Fruit fly (Drosophila melanogaster) S2 (cell line): ENCODE data around the gene trbl.

ENCODE experiments used
- CG8478 ChIP-seq: fragments of >200 bp; optimal IDR thresholded peaks from 2 replicates; lab custom pipeline; 2018
- CTCF ChIP-seq, 2 experiments: fragments of >200 bp; optimal IDR thresholded peaks; 2 replicates each; lab custom pipeline; 2018

Gene trbl

DNA sequence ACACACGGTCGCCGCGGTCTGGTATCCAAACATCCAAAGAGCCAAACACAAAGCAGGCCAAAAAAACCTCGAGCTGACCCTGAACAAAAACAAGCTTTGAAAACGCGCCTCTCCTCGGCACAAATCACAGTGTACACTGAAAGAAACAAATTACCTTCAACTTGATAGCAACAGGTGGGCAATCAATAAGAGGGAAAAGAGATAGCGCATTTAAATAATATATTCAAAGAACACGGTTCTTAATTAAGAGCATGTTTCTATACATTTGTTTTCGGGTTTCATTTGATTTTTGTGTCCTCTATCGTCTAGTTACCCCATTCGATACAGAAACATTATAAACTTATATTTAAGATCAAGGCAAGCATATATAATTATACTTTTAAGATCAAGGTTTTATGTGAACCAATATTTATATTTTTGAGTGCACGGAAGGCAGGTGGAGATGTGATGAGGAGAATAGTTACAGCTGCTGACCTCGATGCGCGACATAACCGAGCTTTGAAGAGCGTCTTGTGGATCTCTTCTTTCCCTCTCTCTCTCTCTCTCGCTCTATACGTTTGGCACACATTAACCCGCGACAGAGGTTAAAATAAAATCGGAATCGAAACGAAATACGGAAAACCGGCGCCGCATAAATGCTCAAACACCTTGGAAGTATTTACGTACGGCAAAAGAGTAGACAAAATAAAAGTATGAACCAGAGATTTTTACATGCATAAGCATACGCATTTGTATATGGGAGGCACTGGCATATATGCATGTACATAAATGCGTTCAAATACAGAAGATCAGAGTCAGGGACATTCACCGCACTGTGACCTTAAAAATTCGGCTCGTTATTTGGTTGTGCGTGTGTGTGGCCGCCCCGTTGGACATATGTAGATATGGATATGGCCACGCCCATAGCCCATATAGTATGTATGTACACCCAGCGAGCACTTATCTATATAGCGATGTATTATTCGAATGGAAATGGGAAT lies 2.9 kb downstream of the trbl start:
- TF ChIP-seq CTCF (optimal IDR thresholded peaks at IDR 0.05; lab: Kevin White, UChicago) = no peak
- TF ChIP-seq CG8478 (lab: Kevin White, UChicago) = no peak

DNA sequence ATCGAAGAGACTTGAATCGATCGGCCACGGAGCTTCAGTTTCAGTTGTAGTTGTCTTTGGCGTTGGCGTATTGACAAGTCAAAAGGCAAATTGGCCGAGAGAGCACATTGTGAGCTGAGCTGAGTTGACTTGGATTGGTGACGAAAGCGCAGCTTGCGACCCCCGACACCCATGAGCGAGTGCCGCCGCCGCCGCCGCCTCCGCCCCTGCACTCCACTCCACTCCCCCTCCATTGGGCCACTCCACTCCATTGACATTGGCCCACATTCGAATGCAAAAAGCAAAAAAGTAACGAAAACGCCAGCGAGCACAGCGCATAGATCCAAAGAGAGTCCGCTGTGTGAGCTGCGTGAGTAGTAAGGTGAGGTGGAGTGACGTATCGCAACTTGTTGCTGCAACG lies 3.6 kb downstream of the trbl start:
- TF ChIP-seq CG8478 (lab: Kevin White, UChicago) (no peak), CTCF (optimal IDR thresholded peaks at IDR 0.05; lab: Kevin White, UChicago) (no peak)

DNA sequence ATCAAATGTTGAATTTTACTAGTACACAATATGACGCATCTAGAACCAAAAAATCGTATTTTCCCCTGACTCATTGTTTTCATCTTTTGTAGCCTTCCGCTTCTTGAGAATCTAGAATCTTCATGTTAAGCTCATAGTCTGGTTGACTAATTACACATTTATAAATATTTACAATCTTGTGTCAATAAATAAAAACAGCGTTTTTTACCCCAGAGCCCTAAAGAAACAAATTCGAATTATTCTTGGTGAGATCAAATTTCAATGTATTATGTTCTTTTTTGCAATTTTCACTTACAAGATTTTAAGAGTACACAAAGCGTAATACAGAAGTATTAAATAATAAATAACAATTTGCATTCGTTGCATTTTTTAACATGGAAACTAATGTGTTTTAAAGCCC lies 5.4 kb downstream of the trbl start:
- TF ChIP-seq CTCF (optimal IDR thresholded peaks at IDR 0.05; lab: Kevin White, UChicago) = no peak
- no peak for TF ChIP-seq CG8478 (lab: Kevin White, UChicago)

DNA sequence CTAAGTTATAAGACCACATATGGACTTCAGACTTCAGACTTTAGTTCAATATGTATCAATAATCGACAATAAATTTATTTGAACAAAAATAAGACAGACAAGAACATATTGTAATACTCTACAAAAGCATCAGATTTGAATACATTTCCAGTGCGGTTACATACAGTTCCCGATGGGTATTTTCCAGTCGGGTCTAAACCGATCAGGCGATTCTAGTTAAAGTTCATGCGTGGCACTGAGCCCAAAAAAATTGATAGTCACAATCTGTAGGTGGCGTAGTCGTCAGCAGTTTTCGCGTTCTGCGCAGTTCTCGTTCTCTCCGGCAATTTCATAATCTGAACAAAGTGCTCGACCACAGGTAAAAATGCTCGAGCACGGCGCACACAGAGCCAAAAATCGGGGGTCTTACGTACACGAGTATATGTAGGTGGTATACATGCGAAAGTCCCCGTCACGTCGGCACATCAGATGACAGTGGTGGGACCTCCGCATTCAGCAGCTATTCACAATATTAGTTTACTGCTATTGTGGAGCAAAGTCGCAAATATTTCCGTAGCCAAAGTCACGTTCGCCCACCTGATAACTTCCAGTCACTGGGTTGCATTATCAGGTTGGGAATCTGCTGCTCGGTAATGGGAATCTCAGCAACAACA lies 6.0 kb downstream of the trbl start:
- TF ChIP-seq CTCF (optimal IDR thresholded peaks at IDR 0.05; lab: Kevin White, UChicago) (no peak), CG8478 (lab: Kevin White, UChicago) (no peak)

DNA sequence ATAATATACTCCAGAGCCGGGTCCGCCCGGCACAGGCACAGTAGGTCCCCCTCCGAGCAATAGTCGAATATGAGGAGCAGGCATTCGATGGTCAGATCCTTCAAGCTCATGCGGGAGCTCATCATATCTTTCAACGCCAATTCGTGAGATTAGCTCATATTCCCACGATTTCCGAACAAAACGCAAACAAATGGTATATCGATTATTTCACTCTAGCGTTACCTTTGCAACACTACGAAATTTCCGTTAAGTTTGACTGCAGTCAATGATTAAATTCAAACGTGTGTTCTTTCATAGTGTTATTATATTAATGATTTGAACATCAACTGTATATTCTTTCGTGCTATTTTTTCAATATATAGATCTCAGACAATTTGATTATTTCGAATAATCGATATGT lies 8.1 kb downstream of the trbl start, which contains the start of gene CG33969:
Gene CG33969 (minus strand): TSS at position 197 of the 400 bp plus-strand sequence.
- TF ChIP-seq CTCF (optimal IDR thresholded peaks at IDR 0.05; lab: Kevin White, UChicago) (no peak), CG8478 (lab: Kevin White, UChicago) (no peak)

DNA sequence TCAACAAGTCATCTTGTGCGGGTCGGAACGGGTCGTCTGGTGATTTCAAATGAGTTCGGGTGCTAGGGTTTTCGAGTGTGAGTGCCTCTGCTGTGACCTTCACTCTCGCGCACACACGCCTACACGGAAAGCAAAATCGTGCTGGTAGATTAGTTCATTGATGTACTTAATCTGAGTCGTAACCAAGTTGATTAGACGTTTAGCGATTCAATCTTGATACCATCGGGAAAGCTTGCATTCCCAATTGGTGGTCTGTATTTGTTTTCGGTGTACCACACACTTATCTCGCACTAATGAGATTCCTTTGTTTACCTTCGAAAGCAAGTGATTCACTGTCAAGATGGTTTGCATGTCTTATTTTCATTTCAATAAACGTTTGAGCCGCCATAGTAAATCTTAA lies 12.4 kb downstream of the trbl start:
- TF ChIP-seq CG8478 (lab: Kevin White, UChicago) = no peak
- TF ChIP-seq CTCF (optimal IDR thresholded peaks at IDR 0.05; lab: Kevin White, UChicago) = no peak

DNA sequence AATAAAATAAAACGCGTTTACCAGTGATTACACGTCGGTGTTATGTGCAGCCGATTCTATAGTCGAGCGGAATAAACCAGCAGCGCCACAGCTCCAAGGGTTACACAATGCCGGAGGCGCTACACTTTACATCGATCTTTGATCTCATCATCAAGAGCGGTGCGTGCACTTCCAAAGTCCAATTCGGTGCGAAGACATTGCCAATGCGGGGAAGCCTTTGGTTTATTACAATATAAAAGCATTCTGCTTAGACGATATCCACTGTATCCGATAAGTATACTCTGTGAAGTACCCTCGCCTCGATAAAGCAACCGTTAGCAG lies 13.6 kb downstream of the trbl start:
- TF ChIP-seq CTCF (optimal IDR thresholded peaks at IDR 0.05; lab: Kevin White, UChicago) (no peak), CG8478 (lab: Kevin White, UChicago) (no peak)

DNA sequence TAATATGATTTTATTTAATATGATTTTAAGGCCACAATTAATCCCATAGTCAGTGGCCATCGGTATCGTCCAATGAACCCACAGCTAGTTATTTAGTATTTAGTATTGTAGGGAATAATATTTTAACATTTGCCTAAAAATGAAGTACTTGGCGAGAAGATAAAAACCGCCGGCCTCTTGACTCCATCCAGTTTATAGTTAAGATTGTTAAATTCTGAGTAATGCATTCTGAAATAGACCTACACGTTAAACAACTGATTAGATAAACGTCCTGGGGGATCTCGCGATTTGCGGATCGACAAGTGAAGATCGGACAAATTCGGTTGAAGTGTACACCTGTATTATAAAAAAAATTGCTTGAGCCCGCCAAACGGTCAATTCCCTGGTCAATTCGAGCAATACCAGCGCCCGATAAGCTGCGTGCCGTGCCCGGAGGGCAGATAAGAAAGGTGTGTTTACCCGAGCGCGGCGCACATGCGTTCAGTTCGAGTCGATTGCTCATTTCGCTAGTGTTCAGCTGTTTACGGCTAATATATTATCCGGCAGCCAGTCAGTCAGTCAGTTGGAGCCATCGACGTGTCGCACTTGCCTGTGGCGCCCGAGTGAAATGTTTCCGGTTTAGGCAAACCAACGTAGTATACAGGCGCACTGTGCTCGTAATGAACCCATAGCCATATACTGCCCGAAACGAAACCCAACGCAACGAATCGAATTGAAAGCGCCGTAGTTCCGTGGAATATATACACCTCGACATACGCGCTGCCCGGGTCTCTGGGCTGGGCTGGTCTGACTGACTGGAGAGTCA lies 14.2 kb downstream of the trbl start:
- TF ChIP-seq CG8478 (lab: Kevin White, UChicago) (no peak), CTCF (optimal IDR thresholded peaks at IDR 0.05; lab: Kevin White, UChicago) (no peak)

DNA sequence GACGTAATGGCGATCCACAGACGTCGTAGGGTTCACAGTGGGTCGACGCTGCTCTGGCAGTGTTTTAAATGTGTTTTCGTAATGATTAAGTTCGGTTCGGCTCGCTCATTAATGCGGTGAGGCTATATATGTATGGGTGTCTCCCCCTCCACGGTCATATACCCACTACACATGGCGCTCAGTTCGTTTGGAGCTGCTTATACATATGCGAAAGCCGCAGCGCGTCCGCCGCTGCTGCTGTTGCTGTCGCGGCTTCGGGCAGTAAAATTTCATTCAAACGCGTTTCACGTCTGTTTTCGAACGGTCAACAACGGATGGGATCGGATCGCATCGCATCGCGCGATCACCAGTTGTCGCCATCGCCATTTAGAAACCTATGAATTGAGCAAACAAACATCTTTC lies 15.4 kb downstream of the trbl start:
- no peak for TF ChIP-seq CG8478 (lab: Kevin White, UChicago)
- no peak for TF ChIP-seq CTCF (optimal IDR thresholded peaks at IDR 0.05; lab: Kevin White, UChicago)

DNA sequence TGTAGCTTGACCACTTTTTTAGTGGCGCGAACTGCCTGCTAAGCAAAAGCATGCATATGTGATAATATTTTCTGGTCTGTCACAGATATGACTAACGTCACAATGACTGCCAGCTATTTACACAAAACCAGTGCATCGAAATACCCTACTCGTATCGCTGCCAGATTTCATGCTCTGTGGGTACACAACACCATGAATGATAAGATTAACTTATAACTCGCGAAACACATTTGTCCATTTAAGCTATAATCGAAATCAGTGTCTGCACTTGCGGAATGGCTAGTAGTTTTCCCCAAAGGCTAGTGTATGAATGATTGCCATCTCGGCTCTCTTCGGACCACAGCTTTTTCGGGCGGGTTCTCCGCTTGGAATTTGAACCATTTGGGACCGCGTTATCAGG lies 16.0 kb downstream of the trbl start:
- TF ChIP-seq CTCF (optimal IDR thresholded peaks at IDR 0.05; lab: Kevin White, UChicago) = no peak
- no peak for TF ChIP-seq CG8478 (lab: Kevin White, UChicago)

DNA sequence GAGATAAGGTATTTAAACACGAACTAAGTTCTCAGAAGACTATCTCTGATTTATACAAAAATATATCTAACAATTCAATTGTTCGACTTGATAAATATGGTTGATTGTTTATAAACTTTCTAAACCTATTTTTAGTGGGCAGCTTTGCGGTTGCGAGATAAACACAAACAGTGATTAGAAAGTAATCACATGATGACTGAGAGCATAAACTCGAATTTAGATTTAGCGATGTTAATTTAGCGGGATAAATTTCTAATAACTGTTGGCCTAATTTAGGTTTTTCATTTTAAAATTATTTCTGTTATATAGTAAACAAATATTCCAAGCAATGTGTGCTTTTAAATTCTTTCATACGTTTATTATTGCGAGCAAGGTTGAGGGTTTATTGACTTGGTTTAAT lies 16.4 kb downstream of the trbl start:
- TF ChIP-seq CTCF (optimal IDR thresholded peaks at IDR 0.05; lab: Kevin White, UChicago) = no peak
- no peak for TF ChIP-seq CG8478 (lab: Kevin White, UChicago)

DNA sequence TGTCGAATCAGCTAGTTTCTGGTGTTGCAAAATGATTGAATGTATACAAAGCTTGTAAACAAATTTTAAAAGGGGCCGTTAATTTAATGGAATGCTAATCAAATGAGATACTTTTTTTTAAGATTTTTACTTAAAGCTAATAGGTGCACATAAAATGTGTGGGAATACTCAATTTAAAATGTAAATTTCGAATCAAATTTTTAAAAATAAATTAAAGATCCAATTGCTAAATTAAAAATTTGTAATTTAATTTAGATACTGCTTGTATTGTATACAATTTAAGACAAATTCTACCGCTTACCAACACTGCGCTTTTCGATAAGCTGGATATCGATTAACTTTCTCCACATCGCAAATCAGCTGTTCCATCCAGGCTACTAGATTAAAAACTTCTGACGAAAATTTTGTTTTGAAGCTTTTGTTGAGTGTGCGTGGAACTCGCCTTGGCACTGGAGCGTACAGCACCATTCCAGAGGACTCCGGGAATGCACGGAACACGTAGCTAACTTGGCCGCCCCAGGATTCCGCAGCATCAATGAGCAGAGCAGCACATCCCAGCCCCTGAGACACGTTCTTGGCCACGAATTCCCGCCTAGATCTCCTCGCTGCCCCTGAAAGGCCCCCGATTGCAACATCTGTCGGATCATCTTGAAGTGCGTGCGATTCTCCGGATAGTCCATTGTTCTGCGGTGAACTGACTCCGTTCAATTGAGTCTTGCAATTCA lies 17.2 kb downstream of the trbl start, which contains the start of the genes CG5498 and fbl:
Gene CG5498 (minus strand): TSS at position 24 of the 725 bp plus-strand sequence.
Gene fbl (plus strand): TSS at position 344 of the 725 bp plus-strand sequence.
- TF ChIP-seq CTCF (optimal IDR thresholded peaks at IDR 0.05; lab: Kevin White, UChicago) (no peak), CG8478 (lab: Kevin White, UChicago) (no peak)

DNA sequence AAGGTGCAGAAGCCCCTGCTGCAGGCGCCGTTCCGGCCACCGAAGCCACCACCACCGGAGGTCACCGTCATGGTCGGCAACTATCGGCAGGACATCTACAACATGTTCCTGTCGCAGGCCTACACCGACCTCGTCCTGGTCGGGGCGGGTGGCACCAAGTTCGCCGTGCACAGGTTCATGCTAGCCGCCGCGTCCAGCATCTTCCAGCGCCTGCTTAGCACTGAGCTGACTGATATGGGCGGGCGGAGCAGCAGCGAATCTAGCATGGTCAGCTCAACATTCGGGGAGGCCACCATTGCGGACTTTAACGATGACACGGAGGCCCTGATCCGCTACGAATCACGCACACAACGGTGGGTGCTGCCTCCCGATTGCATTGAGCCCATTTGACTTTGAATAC lies 21.9 kb downstream of the trbl start:
- no peak for TF ChIP-seq CTCF (optimal IDR thresholded peaks at IDR 0.05; lab: Kevin White, UChicago)
- TF ChIP-seq CG8478 (lab: Kevin White, UChicago) = no peak

DNA sequence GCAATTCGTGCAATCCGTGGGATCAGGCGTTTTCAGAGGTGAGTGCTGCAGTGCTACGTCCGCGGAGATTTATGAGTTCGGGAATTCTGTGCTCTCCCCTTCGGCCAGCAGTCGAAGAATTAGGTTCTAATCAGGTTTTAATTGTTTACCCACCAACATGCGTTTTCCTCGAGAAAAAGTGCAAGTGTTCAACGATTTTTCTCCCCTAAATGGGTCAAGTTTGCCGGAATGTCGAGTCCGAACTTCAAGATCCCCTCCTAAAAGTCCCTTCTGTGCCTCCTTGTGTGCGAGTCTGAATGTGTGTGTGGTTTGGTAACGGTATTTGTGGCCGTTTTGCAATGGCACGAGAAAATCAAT lies 24.9 kb downstream of the trbl start:
- TF ChIP-seq CG8478 (lab: Kevin White, UChicago) (no peak), CTCF (optimal IDR thresholded peaks at IDR 0.05; lab: Kevin White, UChicago) (no peak)
